Worm (Caenorhabditis elegans) whole organism, midembryonic: ENCODE results near the gene alh-11.
A peak's percentile ranks its signal among the peaks of the same experiment; 100 is the strongest.

Experiments used
- T22C8.4 ChIP-seq: fragments of 200-800 bp; sonication (Bioruptor generic); IDR thresholded peaks from 2 replicates; pipeline ENCODE4 v1.3.6; 2022; ENCODE audit warnings: missing genetic modification characterization, missing compliant biosample characterization
- cog-1 ChIP-seq: sonication (generic microtip); optimal IDR thresholded peaks from 2 replicates; lab custom pipeline; 2016; ENCODE audit warnings: missing genetic modification characterization, missing compliant biosample characterization
- flt-1 ChIP-seq: fragments of 200-800 bp; sonication (Bioruptor generic); IDR thresholded peaks from 2 replicates; pipeline ENCODE4 v1.3.6; 2022; ENCODE audit warnings: missing genetic modification characterization, missing compliant biosample characterization
- klf-2 ChIP-seq: fragments of 200-800 bp; sonication (Bioruptor generic); conservative IDR thresholded peaks from 2 replicates; pipeline ENCODE4 v1.3.6; 2022; ENCODE audit warnings: missing genetic modification reagents, missing genetic modification characterization, missing compliant biosample characterization
- med-1 ChIP-seq: sonication (generic microtip); optimal IDR thresholded peaks from 2 replicates; lab custom pipeline; 2017; ENCODE audit warnings: missing genetic modification characterization, mild to moderate bottlenecking, missing compliant biosample characterization, antibody characterized with exemption, missing genetic modification reagents; ENCODE audit not compliant: insufficient read depth
- ref-1 ChIP-seq: fragments of 200-800 bp; sonication (Bioruptor generic); conservative IDR thresholded peaks from 2 replicates; pipeline ENCODE4 v1.3.6; 2022; ENCODE audit warnings: missing genetic modification reagents, missing genetic modification characterization, missing compliant biosample characterization
- tab-1 ChIP-seq: fragments of 200-800 bp; sonication (Bioruptor generic); IDR thresholded peaks from 2 replicates; pipeline ENCODE4 v1.3.6; 2022; ENCODE audit warnings: missing genetic modification characterization, missing compliant biosample characterization
- ztf-23 ChIP-seq: fragments of 200-800 bp; sonication (Bioruptor generic); IDR thresholded peaks from 2 replicates; pipeline ENCODE4 v1.3.6; 2022; ENCODE audit warnings: missing genetic modification reagents, missing genetic modification characterization, missing compliant biosample characterization
- ztf-29 ChIP-seq: fragments of 200-800 bp; sonication (Bioruptor generic); IDR thresholded peaks from 2 replicates; pipeline ENCODE4 v1.3.6; 2022; ENCODE audit warnings: missing genetic modification reagents, missing genetic modification characterization, missing compliant biosample characterization

Gene alh-11

DNA sequence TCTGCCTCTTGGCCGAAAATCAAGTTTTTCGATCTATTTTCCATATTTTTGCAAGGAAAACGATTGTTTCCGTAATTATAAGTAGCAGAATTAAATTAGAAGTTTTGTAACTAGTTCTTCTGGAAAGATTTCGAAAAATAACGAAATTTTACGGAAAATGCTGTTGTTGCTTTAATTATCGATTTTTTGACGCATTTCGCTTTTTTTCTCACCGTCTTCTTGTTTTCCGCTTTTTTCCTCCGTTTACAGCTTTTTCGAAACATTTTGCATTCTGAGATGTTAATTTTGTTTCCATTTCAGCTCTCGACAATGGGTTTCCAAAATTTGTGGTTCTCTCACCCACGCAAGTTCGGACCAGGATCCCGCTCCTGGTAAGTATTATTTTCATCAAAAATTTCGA lies 15.3 kb upstream of the alh-11 start, which contains the start of gene rps-29:
rps-29 (plus strand) TSS at position 301 of the 400 bp plus-strand sequence.
- TF ChIP-seq ztf-29 (GFP tag; lab: Robert Waterston, UW) = no peak
- TF ChIP-seq T22C8.4 (GFP tag; lab: Robert Waterston, UW) = peak; percentile 71

DNA sequence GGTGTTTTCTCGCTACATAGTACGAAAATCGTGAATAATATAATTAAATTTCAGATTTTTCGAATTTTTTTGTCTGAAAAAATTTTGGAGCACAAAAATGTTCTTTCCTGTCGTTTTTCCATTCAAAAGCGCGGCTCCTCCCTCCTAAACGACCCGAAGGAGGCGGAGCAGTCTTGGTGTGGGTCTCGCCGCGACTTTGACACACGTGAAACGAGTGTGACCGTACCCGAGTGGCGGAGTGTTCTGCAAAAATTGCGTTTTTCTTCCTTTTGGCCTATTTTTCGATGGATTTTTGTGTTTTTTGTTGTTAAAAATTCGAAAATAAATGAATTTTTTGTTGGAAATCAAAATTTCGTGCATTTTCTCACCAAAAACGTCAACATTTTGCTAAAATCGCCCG lies 14.9 kb upstream of the alh-11 start, which contains the start of gene snt-2:
snt-2 (minus strand) TSS at position 139 of the 400 bp plus-strand sequence.
- TF ChIP-seq ztf-29 (GFP tag; lab: Robert Waterston, UW) (no peak), flt-1 (GFP tag; lab: Robert Waterston, UW) (0 out of 2 replicates have a peak, but pooled peaks have one; percentile 41)

DNA sequence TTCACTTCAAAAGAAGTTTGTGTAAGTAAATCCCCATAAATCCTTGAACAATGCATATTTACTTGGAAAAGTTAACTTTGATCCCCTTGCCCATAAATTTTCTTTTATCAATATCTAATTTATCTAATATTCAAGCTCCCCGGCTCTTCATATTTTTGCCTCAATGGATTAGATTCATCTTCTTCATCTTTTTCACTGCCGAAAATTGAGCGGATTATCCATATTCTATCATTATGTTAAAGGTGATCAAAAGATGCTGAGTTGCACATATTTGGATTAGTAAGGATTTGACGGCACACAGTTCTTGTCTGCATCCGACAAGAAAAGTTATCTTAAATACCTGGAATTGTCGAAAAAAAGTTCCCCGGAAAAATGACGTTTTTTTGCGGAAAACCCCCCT lies 11.9 kb upstream of the alh-11 start:
- no peak for TF ChIP-seq ztf-23 (GFP tag; lab: Robert Waterston, UW)
- TF ChIP-seq ref-1 = no peak
- TF ChIP-seq med-1 (GFP tag; lab: Kevin White, UChicago) = no peak

- no peak for TF ChIP-seq T22C8.4 (GFP tag; lab: Robert Waterston, UW)
- no peak for TF ChIP-seq ztf-23 (GFP tag; lab: Robert Waterston, UW)
- no peak for TF ChIP-seq ztf-29 (GFP tag; lab: Robert Waterston, UW)
- no peak for TF ChIP-seq med-1 (GFP tag; lab: Kevin White, UChicago)
- TF ChIP-seq klf-2 (GFP tag; lab: Robert Waterston, UW) = no peak
- no peak for TF ChIP-seq ref-1
- no peak for TF ChIP-seq tab-1 (GFP tag; lab: Robert Waterston, UW)
- TF ChIP-seq flt-1 (GFP tag; lab: Robert Waterston, UW) = no peak
- TF ChIP-seq cog-1 (tag; lab: Kevin White, UChicago) = no peak
These were observed 10.9 kb upstream of the alh-11 start for ce11 chrIII:789604-790003.

ce11 chrIII:783254-783753 lies 4.6 kb upstream of the alh-11 start, which contains the start of the genes dagl-2 and ppm-1.G:
dagl-2 (minus strand) TSS chrIII:783305.
ppm-1.G (plus strand) TSS chrIII:783703.
- TF ChIP-seq ztf-23 (GFP tag; lab: Robert Waterston, UW) (0 out of 2 replicates have a peak, but pooled peaks have one; percentile 55), T22C8.4 (GFP tag; lab: Robert Waterston, UW) (no peak; the same call in 1 of the 2 replicates), flt-1 (GFP tag; lab: Robert Waterston, UW) (no peak; the same call in 1 of the 2 replicates), cog-1 (tag; lab: Kevin White, UChicago) (peak; percentile 33)

ce11 chrIII:782503-782902 lies 3.8 kb upstream of the alh-11 start:
- no peak for TF ChIP-seq ztf-23 (GFP tag; lab: Robert Waterston, UW)

DNA sequence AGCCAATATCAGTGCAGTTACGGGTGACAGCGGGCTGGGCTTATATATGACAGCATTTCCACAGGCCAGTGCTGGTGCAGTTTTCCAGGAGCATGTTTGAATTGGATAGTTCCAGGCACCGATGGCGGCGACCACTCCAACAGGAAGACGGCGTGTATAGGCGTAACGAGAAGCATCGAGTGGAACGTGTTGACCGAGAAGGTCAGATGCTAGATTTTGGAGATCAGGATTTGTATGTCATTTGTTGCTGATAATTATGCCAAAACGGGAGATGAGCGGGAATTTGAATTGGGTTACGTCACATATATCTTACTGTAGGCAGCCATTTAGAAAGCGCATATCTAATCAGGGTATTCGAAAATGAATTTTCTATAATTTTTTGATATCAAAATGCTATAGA lies 3.2 kb downstream of the alh-11 start:
- TF ChIP-seq T22C8.4 (GFP tag; lab: Robert Waterston, UW) (no peak), flt-1 (GFP tag; lab: Robert Waterston, UW) (no peak), ztf-29 (GFP tag; lab: Robert Waterston, UW) (no peak), tab-1 (GFP tag; lab: Robert Waterston, UW) (no peak)

DNA sequence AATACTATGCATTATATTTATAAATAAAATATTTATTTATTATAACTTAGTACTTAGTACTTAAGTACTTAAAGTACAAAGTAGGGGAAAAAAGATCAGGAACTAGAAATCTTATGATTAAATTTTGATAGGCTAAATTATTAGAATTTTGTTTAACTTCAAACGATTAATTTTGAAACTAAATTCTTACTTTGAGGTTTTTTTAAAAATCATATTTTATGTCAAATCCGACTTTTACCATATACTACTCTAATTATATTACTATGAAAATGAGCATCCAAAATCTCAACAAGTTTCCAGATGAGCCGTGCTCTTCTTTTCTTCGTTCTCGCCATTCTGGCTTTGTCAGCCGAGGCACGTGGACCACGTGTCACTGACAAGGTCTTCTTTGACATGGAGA lies 5.6 kb downstream of the alh-11 start, which contains the start of gene cyn-6:
cyn-6 (plus strand) TSS at position 301 of the 400 bp plus-strand sequence.
- TF ChIP-seq ztf-29 (GFP tag; lab: Robert Waterston, UW) (no peak), T22C8.4 (GFP tag; lab: Robert Waterston, UW) (no peak), tab-1 (GFP tag; lab: Robert Waterston, UW) (no peak), flt-1 (GFP tag; lab: Robert Waterston, UW) (no peak), ztf-23 (GFP tag; lab: Robert Waterston, UW) (no peak), klf-2 (GFP tag; lab: Robert Waterston, UW) (no peak), cog-1 (tag; lab: Kevin White, UChicago) (no peak), ref-1 (no peak), med-1 (GFP tag; lab: Kevin White, UChicago) (no peak)

DNA sequence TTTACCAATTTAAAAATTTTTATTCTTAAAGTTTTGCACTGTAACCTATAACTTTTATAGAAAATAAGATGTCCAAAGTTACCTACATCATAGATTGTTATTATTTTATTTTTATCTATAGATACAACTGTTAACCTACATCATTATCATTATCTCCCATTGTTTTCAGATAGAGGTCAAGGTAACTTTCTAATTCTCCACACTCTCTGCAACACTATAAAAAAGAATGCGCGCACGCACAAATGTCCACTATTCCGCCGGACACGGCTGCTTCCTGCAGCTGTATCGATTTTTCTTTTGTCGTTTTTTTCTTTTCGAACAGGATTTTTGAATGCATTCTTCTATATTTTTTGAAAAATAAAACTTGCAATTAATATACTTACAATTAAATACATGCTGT lies 6.0 kb downstream of the alh-11 start:
- no peak for TF ChIP-seq flt-1 (GFP tag; lab: Robert Waterston, UW)
- TF ChIP-seq klf-2 (GFP tag; lab: Robert Waterston, UW) = no peak
- no peak for TF ChIP-seq ztf-23 (GFP tag; lab: Robert Waterston, UW)
- TF ChIP-seq ztf-29 (GFP tag; lab: Robert Waterston, UW) = no peak
- TF ChIP-seq T22C8.4 (GFP tag; lab: Robert Waterston, UW) = no peak
- no peak for TF ChIP-seq med-1 (GFP tag; lab: Kevin White, UChicago)
- no peak for TF ChIP-seq tab-1 (GFP tag; lab: Robert Waterston, UW)
- TF ChIP-seq cog-1 (tag; lab: Kevin White, UChicago) = no peak
- TF ChIP-seq ref-1 = no peak

DNA sequence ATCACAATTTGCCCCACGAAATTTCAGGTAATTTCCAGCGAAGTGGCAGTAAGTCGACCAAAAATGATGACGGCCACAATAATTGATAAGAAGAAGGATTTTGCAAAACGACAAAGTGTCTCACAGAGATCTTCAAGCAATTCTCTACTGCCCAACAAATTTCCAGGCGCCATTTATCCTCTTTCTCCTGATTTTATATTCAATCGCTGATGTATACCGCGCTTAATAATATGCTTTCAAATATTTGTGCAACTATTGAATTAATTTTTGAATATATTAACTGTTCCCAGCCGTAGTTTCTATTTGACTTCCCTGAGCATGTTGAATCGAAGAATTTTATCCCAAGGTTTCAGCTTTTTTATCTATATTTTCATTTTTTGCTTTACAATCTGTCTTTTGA lies 7.7 kb downstream of the alh-11 start, which contains the start of gene tpst-2:
tpst-2 (plus strand) TSS at position 301 of the 400 bp plus-strand sequence.
- no peak for TF ChIP-seq ztf-29 (GFP tag; lab: Robert Waterston, UW)
- TF ChIP-seq klf-2 (GFP tag; lab: Robert Waterston, UW) = no peak

- TF ChIP-seq ref-1 = no peak
- no peak for TF ChIP-seq flt-1 (GFP tag; lab: Robert Waterston, UW)
- no peak for TF ChIP-seq ztf-29 (GFP tag; lab: Robert Waterston, UW)
- TF ChIP-seq T22C8.4 (GFP tag; lab: Robert Waterston, UW) = no peak
- no peak for TF ChIP-seq klf-2 (GFP tag; lab: Robert Waterston, UW)
- no peak for TF ChIP-seq med-1 (GFP tag; lab: Kevin White, UChicago)
- TF ChIP-seq tab-1 (GFP tag; lab: Robert Waterston, UW) = no peak
- no peak for TF ChIP-seq cog-1 (tag; lab: Kevin White, UChicago)
- no peak for TF ChIP-seq ztf-23 (GFP tag; lab: Robert Waterston, UW)
These were observed 10.1 kb downstream of the alh-11 start for ce11 chrIII:768528-768927.
